Fruit fly (Drosophila melanogaster): ENCODE results near the gene Cpr72Ea.

The Cpr72Ea gene

dm6 chr3L:16411566-16411965 lies 49.2 kb downstream of the Cpr72Ea start, which contains the start of gene fax (continued):
- TF ChIP-seq CG34376 (GFP tag; optimal IDR thresholded peaks at IDR 0.05) (peak; percentile 45), CG6689 (GFP tag; IDR thresholded peaks at IDR 0.05) (no peak), trh (GFP tag; optimal IDR thresholded peaks at IDR 0.05) (no peak), CG18619 (GFP tag; optimal IDR thresholded peaks at IDR 0.05) (peak; percentile 2), lola (GFP tag; optimal IDR thresholded peaks at IDR 0.05) (no peak), CG10565 (GFP tag; optimal IDR thresholded peaks at IDR 0.05) (no peak), Spps (tag; optimal IDR thresholded peaks at IDR 0.05) (no peak), CG4282 (GFP tag; optimal IDR thresholded peaks at IDR 0.05) (peak; percentile 14), Ssrp (tag; optimal IDR thresholded peaks at IDR 0.05) (no peak), ci (GFP tag; IDR thresholded peaks at IDR 0.05) (peak; percentile 74; the same call in 2 of the 3 replicates), CG14860 (GFP tag; IDR thresholded peaks at IDR 0.05; ENCODE audit: partially characterized antibody) (no peak), CG6813 (GFP tag; optimal IDR thresholded peaks at IDR 0.05) (no peak), trem (tag; optimal IDR thresholded peaks at IDR 0.05) (peak; percentile 52), CG12391 (tag; optimal IDR thresholded peaks at IDR 0.05) (peak; percentile 47), Nf-YA (GFP tag; IDR thresholded peaks at IDR 0.05) (no peak), Sry-β (GFP tag; optimal IDR thresholded peaks at IDR 0.05) (no peak), MBD-R2 (GFP tag; IDR thresholded peaks at IDR 0.05) (peak; percentile 45; the same call in 1 of the 2 replicates), ERR (GFP tag; optimal IDR thresholded peaks at IDR 0.05) (no peak), zen (tag; optimal IDR thresholded peaks at IDR 0.05) (peak; percentile 36), Neu2 (GFP tag; optimal IDR thresholded peaks at IDR 0.05; ENCODE audit: borderline replicate concordance) (no peak), unpg (GFP tag; optimal IDR thresholded peaks at IDR 0.05) (peak; percentile 16), CG1832 (GFP tag; optimal IDR thresholded peaks at IDR 0.05) (peak; percentile 72), gem (tag; optimal IDR thresholded peaks at IDR 0.05) (no peak), CG17328 (GFP tag; IDR thresholded peaks at IDR 0.05) (peak; percentile 35; the same call in 1 of the 2 replicates), Chrac-16 (GFP tag; optimal IDR thresholded peaks at IDR 0.05) (no peak), CG7963 (GFP tag; IDR thresholded peaks at IDR 0.05; ENCODE audit: partially characterized antibody) (no peak), bsh (GFP tag; optimal IDR thresholded peaks at IDR 0.05) (peak in 1 of 2 experiments; percentile 66), CG3281 (GFP tag; optimal IDR thresholded peaks at IDR 0.05) (no peak), kah (GFP tag; optimal IDR thresholded peaks at IDR 0.05) (peak; percentile 10), CG3995 (GFP tag; optimal IDR thresholded peaks at IDR 0.05) (peak; percentile 84), CG17612 (GFP tag; IDR thresholded peaks at IDR 0.05) (no peak), stwl (tag; optimal IDR thresholded peaks at IDR 0.05) (peak; percentile 63), psq (GFP tag; optimal IDR thresholded peaks at IDR 0.05) (no peak), Gsc (GFP tag; IDR thresholded peaks at IDR 0.05) (no peak), HmgZ (tag; optimal IDR thresholded peaks at IDR 0.05) (no peak), schlank (tag; optimal IDR thresholded peaks at IDR 0.05) (no peak), pita (GFP tag; optimal IDR thresholded peaks at IDR 0.05) (no peak), CG7271 (tag; optimal IDR thresholded peaks at IDR 0.05) (peak; percentile 43)

dm6 chr3L:16412394-16412950 lies 50.1 kb downstream of the Cpr72Ea start, which contains the start of gene Serinc:
Gene Serinc (plus strand): TSS chr3L:16412722.
- TF ChIP-seq HmgZ (tag; optimal IDR thresholded peaks at IDR 0.05) (peak; percentile 82), NFAT (GFP tag; IDR thresholded peaks at IDR 0.05) (no peak), CG6254 (GFP tag; optimal IDR thresholded peaks at IDR 0.05) (no peak), CG15011 (GFP tag; optimal IDR thresholded peaks at IDR 0.05) (no peak), Oli (tag; optimal IDR thresholded peaks at IDR 0.05) (peak; percentile 9), p53 (GFP tag; optimal IDR thresholded peaks at IDR 0.05) (peak; percentile 6), CG4617 (GFP tag; optimal IDR thresholded peaks at IDR 0.05; ENCODE audit: borderline replicate concordance) (peak; percentile 91), wdn (GFP tag; IDR thresholded peaks at IDR 0.05) (no peak), B-H2 (GFP tag; optimal IDR thresholded peaks at IDR 0.05) (peak; percentile 59), CG4282 (GFP tag; optimal IDR thresholded peaks at IDR 0.05) (peak; percentile 27), Mes4 (GFP tag; optimal IDR thresholded peaks at IDR 0.05) (peak; percentile 59), NfI (GFP tag; optimal IDR thresholded peaks at IDR 0.05) (peak; percentile 54), Usf (GFP tag; optimal IDR thresholded peaks at IDR 0.05) (no peak), CG31365 (tag; optimal IDR thresholded peaks at IDR 0.05) (peak; percentile 75), br (optimal IDR thresholded peaks at IDR 0.05) (no peak)
